Fruit fly (Drosophila melanogaster): Measurements from ENCODE around the gene fy.

The fy gene

dm6 chr2L:8370364-8371326 lies 32.4 kb downstream of the fy start, which contains the start of gene CG17292 (continued):
- peak; percentile 49 for TF ChIP-seq CG13775 (GFP tag; optimal IDR thresholded peaks at IDR 0.05)
- TF ChIP-seq CG34422 (GFP tag; IDR thresholded peaks at IDR 0.05): peak; percentile 77; the same call in 1 of the 3 replicates
- no peak for TF ChIP-seq Hmx (GFP tag; optimal IDR thresholded peaks at IDR 0.05)
- no peak for TF ChIP-seq nom (GFP tag; optimal IDR thresholded peaks at IDR 0.05)
- peak; percentile 23 for TF ChIP-seq MTF-1 (GFP tag; optimal IDR thresholded peaks at IDR 0.05; ENCODE audit: borderline replicate concordance)
- TF ChIP-seq HHEX (GFP tag; optimal IDR thresholded peaks at IDR 0.05): peak; percentile 58
- no peak for TF ChIP-seq prd (optimal IDR thresholded peaks at IDR 0.05)
- TF ChIP-seq prd (GFP tag; IDR thresholded peaks at IDR 0.05): peak; percentile 35; the same call in 1 of the 3 replicates
- TF ChIP-seq pum (GFP tag; optimal IDR thresholded peaks at IDR 0.05): no peak
- peak; percentile 61 for TF ChIP-seq CG3847 (GFP tag; IDR thresholded peaks at IDR 0.05)
- peak; percentile 67 for TF ChIP-seq CG1024 (GFP tag; IDR thresholded peaks at IDR 0.05)
- TF ChIP-seq salm (tag; optimal IDR thresholded peaks at IDR 0.05): no peak
- TF ChIP-seq Fer1 (GFP tag; optimal IDR thresholded peaks at IDR 0.05): peak; percentile 74
- TF ChIP-seq CG2202 (tag; optimal IDR thresholded peaks at IDR 0.05): no peak
- TF ChIP-seq CG10274 (GFP tag; optimal IDR thresholded peaks at IDR 0.05): peak; percentile 13
- TF ChIP-seq Sox102F (GFP tag; optimal IDR thresholded peaks at IDR 0.05): peak; percentile 34
- TF ChIP-seq wor (GFP tag; IDR thresholded peaks at IDR 0.05): no peak
- TF ChIP-seq kah (GFP tag; optimal IDR thresholded peaks at IDR 0.05): peak; percentile 86
- TF ChIP-seq Sry-δ (GFP tag; optimal IDR thresholded peaks at IDR 0.05): peak; percentile 80
- TF ChIP-seq Rx (GFP tag; IDR thresholded peaks at IDR 0.05): peak; percentile 35; the same call in 1 of the 2 replicates
- peak; percentile 86 for TF ChIP-seq sob (GFP tag; IDR thresholded peaks at IDR 0.05)
- TF ChIP-seq CG7745 (tag; optimal IDR thresholded peaks at IDR 0.05): no peak
- TF ChIP-seq Dbx (GFP tag; IDR thresholded peaks at IDR 0.05): peak; percentile 82; the same call in 2 of the 3 replicates
- TF ChIP-seq az2 (GFP tag; optimal IDR thresholded peaks at IDR 0.05): no peak
- TF ChIP-seq vnd (GFP tag; IDR thresholded peaks at IDR 0.05; ENCODE audit: partially characterized antibody): peak; percentile 80
- no peak for TF ChIP-seq fd96Cb (tag; optimal IDR thresholded peaks at IDR 0.05)
- TF ChIP-seq CG9876 (GFP tag; optimal IDR thresholded peaks at IDR 0.05): no peak
- peak; percentile 13 for TF ChIP-seq CG9797 (GFP tag; optimal IDR thresholded peaks at IDR 0.05)
- peak; percentile 45 for TF ChIP-seq CG1792 (GFP tag; optimal IDR thresholded peaks at IDR 0.05)
- TF ChIP-seq Taf1 (GFP tag; IDR thresholded peaks at IDR 0.05): 0 out of 2 replicates have a peak, but pooled peaks have one; percentile 10
- peak; percentile 76 for TF ChIP-seq Deaf1 (tag; optimal IDR thresholded peaks at IDR 0.05)
- TF ChIP-seq bcd (GFP tag; optimal IDR thresholded peaks at IDR 0.05): peak; percentile 61
- TF ChIP-seq scrt (GFP tag; optimal IDR thresholded peaks at IDR 0.05): no peak
- no peak for TF ChIP-seq CG6683 (GFP tag; optimal IDR thresholded peaks at IDR 0.05)
- TF ChIP-seq insv (GFP tag; optimal IDR thresholded peaks at IDR 0.05): no peak
- peak; percentile 30 for TF ChIP-seq Hey (tag; optimal IDR thresholded peaks at IDR 0.05)
- peak; percentile 63 for TF ChIP-seq Xrp1 (GFP tag; IDR thresholded peaks at IDR 0.05)
- peak; percentile 88 for TF ChIP-seq Dref (GFP tag; IDR thresholded peaks at IDR 0.05)
- TF ChIP-seq grn (GFP tag; optimal IDR thresholded peaks at IDR 0.05): peak; percentile 17
- TF ChIP-seq CG18599 (GFP tag; optimal IDR thresholded peaks at IDR 0.05): peak; percentile 56
- TF ChIP-seq CG11247 (GFP tag; IDR thresholded peaks at IDR 0.05): peak; percentile 62; the same call in 1 of the 2 replicates
- TF ChIP-seq CG8924 (tag; optimal IDR thresholded peaks at IDR 0.05): peak; percentile 43
- no peak for TF ChIP-seq pros (GFP tag; optimal IDR thresholded peaks at IDR 0.05)
- peak; percentile 32; the same call in 1 of the 2 replicates for TF ChIP-seq CG11085 (GFP tag; IDR thresholded peaks at IDR 0.05)
- peak; percentile 74 for TF ChIP-seq B-H2 (GFP tag; optimal IDR thresholded peaks at IDR 0.05)
- no peak for TF ChIP-seq CG11560 (tag; IDR thresholded peaks at IDR 0.05)
- TF ChIP-seq Ets97D (GFP tag; optimal IDR thresholded peaks at IDR 0.05): peak; percentile 36
- peak; percentile 84 for TF ChIP-seq ato (GFP tag; IDR thresholded peaks at IDR 0.05; ENCODE audit: partially characterized antibody)
